Fruit fly (Drosophila melanogaster) whole organism, prepupa: Measurements from ENCODE around the gene CG43330.

Experiments used
- CG31627 ChIP-seq: fragments of 200-800 bp; sonication (Bioruptor generic); optimal IDR thresholded peaks from 3 replicates; lab custom pipeline; 2016; ENCODE audit warnings: missing biosample characterization, missing genetic modification characterization
- CG8119 ChIP-seq: fragments of 200-800 bp; sonication (Bioruptor generic); IDR thresholded peaks from 3 replicates; pipeline ENCODE4 v1.3.6; 2022; ENCODE audit warnings: missing biosample characterization, missing genetic modification characterization
- CG9139 ChIP-seq: fragments of 200-800 bp; sonication (Bioruptor generic); optimal IDR thresholded peaks from 3 replicates; lab custom pipeline; 2017; ENCODE audit warnings: missing biosample characterization, mild to moderate bottlenecking, missing genetic modification characterization
- Eip93F ChIP-seq: fragments of 200-800 bp; sonication (Bioruptor generic); optimal IDR thresholded peaks from 2 replicates; lab custom pipeline; 2016; ENCODE audit warnings: missing biosample characterization, mild to moderate bottlenecking, missing genetic modification characterization
- Lpt ChIP-seq: fragments of 200-800 bp; sonication (Bioruptor generic); optimal IDR thresholded peaks from 3 replicates; lab custom pipeline; 2016; ENCODE audit warnings: missing biosample characterization, missing genetic modification characterization

DNA sequence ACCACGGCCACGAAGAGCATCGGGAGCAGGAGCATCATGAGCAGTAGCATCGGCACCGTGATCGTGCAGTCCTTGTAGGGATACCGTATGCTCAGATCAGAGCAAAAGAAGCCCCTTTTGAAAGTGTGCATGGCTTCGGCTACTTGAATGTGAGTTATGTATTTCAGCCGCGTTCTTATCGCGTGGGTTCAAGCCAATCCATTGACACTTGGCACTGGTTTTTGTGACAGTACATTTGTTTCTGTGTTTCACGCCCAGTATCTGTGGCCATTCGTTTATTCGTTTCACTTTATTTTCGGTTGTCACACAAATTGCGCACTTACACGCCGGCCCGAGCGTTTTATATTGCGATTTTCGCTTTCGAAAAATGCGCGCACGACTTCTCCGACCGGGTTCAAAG, 43.8 kb downstream of the CG43330 start:
- TF ChIP-seq CG31627 (GFP tag; lab: Kevin White, UChicago), result no peak
- TF ChIP-seq CG9139 (GFP tag; lab: Kevin White, UChicago), result no peak
- TF ChIP-seq Lpt, result no peak
- no peak for TF ChIP-seq CG8119
- no peak for TF ChIP-seq Eip93F (GFP tag; lab: Kevin White, UChicago)
